Fruit fly (Drosophila melanogaster): Measurements from ENCODE around the gene RhoGEF3.

The RhoGEF3 gene

dm6 chr3L:346656-347640 is 69.7 kb downstream of the RhoGEF3 start, which contains the start of gene mth (continued):
- peak; percentile 49; the same call in 2 of the 3 replicates for TF ChIP-seq dysf (GFP tag; IDR thresholded peaks at IDR 0.05)
- no peak for TF ChIP-seq hth (optimal IDR thresholded peaks at IDR 0.05)
- peak; percentile 100 for TF ChIP-seq BEAF-32 (GFP tag; optimal IDR thresholded peaks at IDR 0.05)
- no peak for TF ChIP-seq seq (GFP tag; IDR thresholded peaks at IDR 0.05)
- TF ChIP-seq eve (GFP tag; optimal IDR thresholded peaks at IDR 0.05) = peak in 1 of 2 experiments; percentile 72
- no peak for TF ChIP-seq CG13296 (GFP tag; optimal IDR thresholded peaks at IDR 0.05)
- TF ChIP-seq MBD-R2 (GFP tag; IDR thresholded peaks at IDR 0.05) = peak; percentile 43
- TF ChIP-seq Xrp1 (GFP tag; IDR thresholded peaks at IDR 0.05) = peak; percentile 37; the same call in 1 of the 2 replicates
- TF ChIP-seq dimm (GFP tag; IDR thresholded peaks at IDR 0.05) = no peak
- no peak for TF ChIP-seq GATAe (GFP tag; conservative IDR thresholded peaks at IDR 0.05)
- TF ChIP-seq sr (GFP tag; IDR thresholded peaks at IDR 0.05) = no peak
- TF ChIP-seq CG1832 (GFP tag; optimal IDR thresholded peaks at IDR 0.05) = no peak
- TF ChIP-seq CG9727 (GFP tag; optimal IDR thresholded peaks at IDR 0.05) = peak; percentile 75
- peak; percentile 33 for TF ChIP-seq Dp (GFP tag; optimal IDR thresholded peaks at IDR 0.05)
- peak; percentile 92 for TF ChIP-seq CG17802 (tag; optimal IDR thresholded peaks at IDR 0.05)
- TF ChIP-seq lilli (GFP tag; optimal IDR thresholded peaks at IDR 0.05) = peak; percentile 69
- TF ChIP-seq crp (GFP tag; optimal IDR thresholded peaks at IDR 0.05) = peak in 1 of 2 experiments; percentile 54
- no peak for TF ChIP-seq MTF-1 (GFP tag; optimal IDR thresholded peaks at IDR 0.05; ENCODE audit: borderline replicate concordance)
- no peak for TF ChIP-seq prd (optimal IDR thresholded peaks at IDR 0.05)
- TF ChIP-seq prd (GFP tag; IDR thresholded peaks at IDR 0.05) = peak; percentile 63
- TF ChIP-seq CG7786 (GFP tag; optimal IDR thresholded peaks at IDR 0.05) = peak; percentile 34
- TF ChIP-seq her (GFP tag; optimal IDR thresholded peaks at IDR 0.05) = peak; percentile 15
- TF ChIP-seq repo (GFP tag; optimal IDR thresholded peaks at IDR 0.05) = no peak
- 0 out of 2 replicates have a peak, but pooled peaks have one; percentile 28 for TF ChIP-seq chm (GFP tag; IDR thresholded peaks at IDR 0.05)
- TF ChIP-seq pzg (GFP tag; optimal IDR thresholded peaks at IDR 0.05) = peak; percentile 83
- no peak for TF ChIP-seq sens-2 (GFP tag; IDR thresholded peaks at IDR 0.05)
- TF ChIP-seq scrt (GFP tag; optimal IDR thresholded peaks at IDR 0.05) = no peak
- no peak for TF ChIP-seq ATbp (GFP tag; optimal IDR thresholded peaks at IDR 0.05)
- TF ChIP-seq ab (GFP tag; optimal IDR thresholded peaks at IDR 0.05) = no peak
- peak; percentile 94 for TF ChIP-seq CG7963 (GFP tag; IDR thresholded peaks at IDR 0.05; ENCODE audit: partially characterized antibody)
- no peak for TF ChIP-seq ac (GFP tag; optimal IDR thresholded peaks at IDR 0.05)
- peak; percentile 99 for TF ChIP-seq vnd (GFP tag; IDR thresholded peaks at IDR 0.05; ENCODE audit: partially characterized antibody)
- no peak for TF ChIP-seq CG12236 (GFP tag; optimal IDR thresholded peaks at IDR 0.05)
- peak; percentile 48 for TF ChIP-seq CG12104 (GFP tag; optimal IDR thresholded peaks at IDR 0.05)
- peak; percentile 49 for TF ChIP-seq CG9817 (tag; optimal IDR thresholded peaks at IDR 0.05)
- TF ChIP-seq CG14860 (GFP tag; IDR thresholded peaks at IDR 0.05; ENCODE audit: partially characterized antibody) = peak; percentile 100
- peak; percentile 48 for TF ChIP-seq Dad (GFP tag; optimal IDR thresholded peaks at IDR 0.05)
- peak; percentile 98 for TF ChIP-seq Sry-δ (GFP tag; optimal IDR thresholded peaks at IDR 0.05)
- peak; percentile 12 for TF ChIP-seq CG15269 (tag; optimal IDR thresholded peaks at IDR 0.05)
- TF ChIP-seq Lpt (GFP tag; optimal IDR thresholded peaks at IDR 0.05) = no peak
- peak; percentile 9 for TF ChIP-seq Blimp-1 (GFP tag; optimal IDR thresholded peaks at IDR 0.05)
- TF ChIP-seq CrebB (tag; optimal IDR thresholded peaks at IDR 0.05) = no peak
- TF ChIP-seq CG14667 (GFP tag; IDR thresholded peaks at IDR 0.05) = no peak
- TF ChIP-seq NC2β (GFP tag; optimal IDR thresholded peaks at IDR 0.05) = no peak
- peak; percentile 74; the same call in 1 of the 3 replicates for TF ChIP-seq CG11560 (tag; IDR thresholded peaks at IDR 0.05)
- no peak for TF ChIP-seq CG6654 (GFP tag; optimal IDR thresholded peaks at IDR 0.05)
- peak; percentile 49; the same call in 1 of the 3 replicates for TF ChIP-seq H15 (GFP tag; IDR thresholded peaks at IDR 0.05)
- peak; percentile 51 for TF ChIP-seq vvl (GFP tag; IDR thresholded peaks at IDR 0.05)

Data from whole organism, embryonic.